Fruit fly (Drosophila melanogaster): ENCODE data around the gene CG13599.
A peak's percentile ranks its signal among the peaks of the same experiment; 100 is the strongest.

CG13599 gene

DNA sequence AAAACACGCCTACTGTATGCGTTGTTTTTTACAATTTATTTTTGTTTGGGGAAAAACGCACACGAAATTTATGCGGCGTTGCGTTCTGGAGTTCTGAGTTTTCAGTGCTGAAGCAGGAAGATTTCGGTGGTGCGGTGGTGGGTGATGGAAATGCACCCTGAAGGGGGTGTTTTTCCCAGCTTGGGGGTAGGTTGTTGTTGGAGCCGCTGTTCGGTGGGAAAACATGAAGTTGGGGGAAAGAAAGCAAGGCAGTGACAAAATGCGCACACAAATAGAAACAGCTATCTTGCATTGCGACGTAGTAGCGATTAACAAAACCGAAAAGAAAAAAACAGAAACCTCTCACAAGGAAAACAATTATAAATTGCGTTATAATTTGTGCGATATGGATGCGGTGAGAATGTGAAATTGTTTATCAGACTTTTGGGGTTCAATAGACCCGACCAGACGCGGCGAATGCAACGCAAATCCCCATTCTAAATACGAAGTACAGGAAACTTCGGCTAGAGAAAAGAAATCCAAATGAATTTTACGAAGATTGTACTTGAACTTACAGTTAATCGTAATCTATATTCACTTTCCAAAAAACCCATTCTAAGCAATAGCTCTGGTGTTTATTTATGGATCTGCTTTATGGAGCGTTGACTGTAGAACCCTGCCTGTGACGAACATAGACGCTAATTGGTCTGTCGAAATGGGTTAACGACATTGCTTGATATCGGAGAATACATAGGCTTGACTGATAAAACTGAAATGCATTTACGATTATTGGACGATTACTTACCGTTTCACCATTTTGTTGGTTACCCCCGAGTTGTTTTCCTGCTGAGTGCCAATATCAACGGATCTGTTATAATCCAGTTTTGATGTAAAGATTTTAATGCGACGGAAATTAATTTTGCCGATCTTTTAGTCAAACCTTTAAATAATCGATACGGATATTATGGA is 42.9 kb upstream of the CG13599 start (continued):
- no peak for TF ChIP-seq CG6765 (GFP tag; optimal IDR thresholded peaks at IDR 0.05)
- TF ChIP-seq Hr78 (GFP tag; optimal IDR thresholded peaks at IDR 0.05): no peak
- TF ChIP-seq lola (GFP tag; optimal IDR thresholded peaks at IDR 0.05): peak in 1 of 3 experiments; percentile 11
- TF ChIP-seq CG4404 (GFP tag; IDR thresholded peaks at IDR 0.05): no peak
- TF ChIP-seq CG9609 (GFP tag; optimal IDR thresholded peaks at IDR 0.05): no peak
- TF ChIP-seq CG30431 (GFP tag; optimal IDR thresholded peaks at IDR 0.05): no peak
- no peak for TF ChIP-seq CG9437 (GFP tag; optimal IDR thresholded peaks at IDR 0.05)
- no peak for TF ChIP-seq fd64A (GFP tag; optimal IDR thresholded peaks at IDR 0.05)
- peak; percentile 14; the same call in 1 of the 2 replicates for TF ChIP-seq peb (GFP tag; IDR thresholded peaks at IDR 0.05)
- TF ChIP-seq CG16815 (GFP tag; optimal IDR thresholded peaks at IDR 0.05): no peak
- TF ChIP-seq abd-A (tag; optimal IDR thresholded peaks at IDR 0.05): no peak
- TF ChIP-seq GATAe (GFP tag; conservative IDR thresholded peaks at IDR 0.05): no peak
- no peak for TF ChIP-seq CG14965 (GFP tag; optimal IDR thresholded peaks at IDR 0.05; ENCODE audit: borderline replicate concordance)
- no peak for TF ChIP-seq CoRest (tag; optimal IDR thresholded peaks at IDR 0.05)
- no peak for TF ChIP-seq CG2875 (GFP tag; optimal IDR thresholded peaks at IDR 0.05)
- TF ChIP-seq CG1529 (GFP tag; optimal IDR thresholded peaks at IDR 0.05): no peak
- no peak; the same call in 2 of the 3 replicates for TF ChIP-seq CG17361 (GFP tag; IDR thresholded peaks at IDR 0.05)
- TF ChIP-seq HmgD (GFP tag; optimal IDR thresholded peaks at IDR 0.05): no peak
- no peak for TF ChIP-seq H15 (GFP tag; IDR thresholded peaks at IDR 0.05)
- no peak for TF ChIP-seq ato (GFP tag; IDR thresholded peaks at IDR 0.05; ENCODE audit: partially characterized antibody)
- no peak for TF ChIP-seq cwo (GFP tag; optimal IDR thresholded peaks at IDR 0.05)
- TF ChIP-seq D (optimal IDR thresholded peaks at IDR 0.05): no peak
- no peak for TF ChIP-seq D (GFP tag; optimal IDR thresholded peaks at IDR 0.05)
- no peak for TF ChIP-seq zen (tag; optimal IDR thresholded peaks at IDR 0.05)
- TF ChIP-seq CG3726 (GFP tag; IDR thresholded peaks at IDR 0.05): no peak
- TF ChIP-seq CG12769 (tag; optimal IDR thresholded peaks at IDR 0.05): no peak
- TF ChIP-seq D19B (GFP tag; optimal IDR thresholded peaks at IDR 0.05): no peak
- 0 out of 3 replicates have a peak, but pooled peaks have one; percentile 36 for TF ChIP-seq zfh1 (GFP tag; IDR thresholded peaks at IDR 0.05)
- no peak for TF ChIP-seq CG12744 (GFP tag; optimal IDR thresholded peaks at IDR 0.05)
- peak; percentile 21 for TF ChIP-seq fd96Cb (tag; optimal IDR thresholded peaks at IDR 0.05)
- TF ChIP-seq Drgx (GFP tag; IDR thresholded peaks at IDR 0.05): peak; percentile 31; the same call in 1 of the 2 replicates
- no peak for TF ChIP-seq run (tag; optimal IDR thresholded peaks at IDR 0.05)
- TF ChIP-seq CG2202 (tag; optimal IDR thresholded peaks at IDR 0.05): peak; percentile 24
- TF ChIP-seq CG34224 (GFP tag; IDR thresholded peaks at IDR 0.05; ENCODE audit: partially characterized antibody): no peak
- no peak for TF ChIP-seq CG11456 (GFP tag; IDR thresholded peaks at IDR 0.05)
- peak; percentile 28 for TF ChIP-seq pros (GFP tag; optimal IDR thresholded peaks at IDR 0.05)
- no peak for TF ChIP-seq Max (GFP tag; optimal IDR thresholded peaks at IDR 0.05)
- no peak for TF ChIP-seq grn (GFP tag; optimal IDR thresholded peaks at IDR 0.05)
- no peak for TF ChIP-seq CG33213 (GFP tag; optimal IDR thresholded peaks at IDR 0.05)
- no peak for TF ChIP-seq CG11723 (GFP tag; optimal IDR thresholded peaks at IDR 0.05)
- TF ChIP-seq shn (GFP tag; optimal IDR thresholded peaks at IDR 0.05): no peak
- no peak for TF ChIP-seq cas (GFP tag; IDR thresholded peaks at IDR 0.05)
- TF ChIP-seq Blimp-1 (GFP tag; optimal IDR thresholded peaks at IDR 0.05): peak; percentile 35
- peak; percentile 49 for TF ChIP-seq dmrt99B (tag; optimal IDR thresholded peaks at IDR 0.05)
- TF ChIP-seq CG12104 (GFP tag; optimal IDR thresholded peaks at IDR 0.05): no peak
- no peak for TF ChIP-seq CG15601 (tag; optimal IDR thresholded peaks at IDR 0.05)
- no peak for TF ChIP-seq Dfd (GFP tag; optimal IDR thresholded peaks at IDR 0.05)
- no peak for TF ChIP-seq Ets65A (GFP tag)
